Fruit fly (Drosophila melanogaster) whole organism, embryonic: Measurements from ENCODE around the gene eIF3h.

Experiments used
- Ada2b ChIP-seq: fragments of 200-800 bp; sonication (Bioruptor generic); IDR thresholded peaks from 2 replicates; pipeline ENCODE4 v1.3.6; 2022; ENCODE audit warnings: missing biosample characterization, missing genetic modification characterization
- Adf1 ChIP-seq: fragments of 200-800 bp; sonication (Bioruptor generic); IDR thresholded peaks from 2 replicates; pipeline ENCODE4 v1.3.6; 2022; ENCODE audit warnings: missing biosample characterization, missing genetic modification characterization
- Bdp1 ChIP-seq: fragments of 200-800 bp; sonication (Bioruptor generic); optimal IDR thresholded peaks from 3 replicates; lab custom pipeline; 2016; ENCODE audit warnings: missing biosample characterization, missing genetic modification characterization
- CG10431 ChIP-seq: fragments of 200-800 bp; sonication (Bioruptor generic); optimal IDR thresholded peaks from 3 replicates; lab custom pipeline; 2018; ENCODE audit warnings: missing biosample characterization, mild to moderate bottlenecking, missing genetic modification characterization
- CG10565 ChIP-seq: fragments of 200-800 bp; sonication (Bioruptor generic); optimal IDR thresholded peaks from 3 replicates; lab custom pipeline; 2016; ENCODE audit warnings: missing biosample characterization, mild to moderate bottlenecking, missing genetic modification characterization
- CG11085 ChIP-seq: fragments of 200-800 bp; sonication (Bioruptor generic); IDR thresholded peaks from 2 replicates; pipeline ENCODE4 v1.3.6; 2022; ENCODE audit warnings: missing biosample characterization, missing genetic modification characterization
- CG11398 ChIP-seq: fragments of 200-800 bp; sonication (Bioruptor generic); optimal IDR thresholded peaks from 2 replicates; lab custom pipeline; 2016; ENCODE audit warnings: missing biosample characterization, missing genetic modification characterization
- CG11723 ChIP-seq: fragments of 200-800 bp; sonication (Bioruptor generic); optimal IDR thresholded peaks from 2 replicates; lab custom pipeline; 2017; ENCODE audit warnings: missing biosample characterization, mild to moderate bottlenecking, missing genetic modification characterization
- CG12236 ChIP-seq: fragments of 200-800 bp; sonication (Bioruptor generic); optimal IDR thresholded peaks from 2 replicates; lab custom pipeline; 2016; ENCODE audit warnings: missing biosample characterization, missing genetic modification characterization
- CG12391 ChIP-seq: fragments of 200-800 bp; sonication (Bioruptor generic); optimal IDR thresholded peaks from 3 replicates; lab custom pipeline; 2018; ENCODE audit warnings: missing biosample characterization, mild to moderate bottlenecking, missing genetic modification characterization, moderate library complexity
- CG13296 ChIP-seq: fragments of 200-800 bp; sonication (Bioruptor generic); optimal IDR thresholded peaks from 3 replicates; lab custom pipeline; 2018; ENCODE audit warnings: missing biosample characterization, mild to moderate bottlenecking, missing genetic modification characterization
- CG14710 ChIP-seq: fragments of 200-800 bp; sonication (Bioruptor generic); optimal IDR thresholded peaks from 3 replicates; lab custom pipeline; 2019; ENCODE audit warnings: missing biosample characterization, mild to moderate bottlenecking, missing genetic modification characterization, moderate library complexity
- CG2199 ChIP-seq: fragments of 200-800 bp; sonication (Bioruptor generic); IDR thresholded peaks from 3 replicates; pipeline ENCODE4 v1.3.6; 2022; ENCODE audit warnings: missing biosample characterization, missing genetic modification characterization
- CG2202 ChIP-seq: fragments of 200-800 bp; sonication (Bioruptor generic); optimal IDR thresholded peaks from 2 replicates; lab custom pipeline; 2018; ENCODE audit warnings: missing biosample characterization, mild to moderate bottlenecking, missing genetic modification characterization
- CG31224 ChIP-seq: fragments of 200-800 bp; sonication (Bioruptor generic); IDR thresholded peaks from 2 replicates; pipeline ENCODE4 v1.3.6; 2022; ENCODE audit warnings: missing biosample characterization, missing genetic modification characterization
- CG34224 ChIP-seq: fragments of 200-800 bp; sonication (Bioruptor generic); IDR thresholded peaks from 3 replicates; pipeline ENCODE4 v1.3.6; 2022; ENCODE audit warnings: missing biosample characterization, missing genetic modification characterization; ENCODE audit not compliant: partially characterized antibody
- CG4424 ChIP-seq: fragments of 200-800 bp; sonication (Bioruptor generic); optimal IDR thresholded peaks from 3 replicates; lab custom pipeline; 2016; ENCODE audit warnings: missing biosample characterization, missing genetic modification characterization
- CG6272 ChIP-seq: fragments of 200-800 bp; sonication (Bioruptor generic); IDR thresholded peaks from 2 replicates; pipeline ENCODE4 v1.3.6; 2022; ENCODE audit warnings: missing biosample characterization, missing genetic modification characterization
- CG7786 ChIP-seq: fragments of 200-800 bp; sonication (Bioruptor generic); optimal IDR thresholded peaks from 2 replicates; lab custom pipeline; 2016; ENCODE audit warnings: missing biosample characterization, missing genetic modification characterization
- CG8388 ChIP-seq: fragments of 200-800 bp; sonication (Bioruptor generic); optimal IDR thresholded peaks from 2 replicates; lab custom pipeline; 2019; ENCODE audit warnings: missing biosample characterization, mild to moderate bottlenecking, missing genetic modification characterization, moderate library complexity
- CG8765 ChIP-seq: fragments of 200-800 bp; sonication (Bioruptor generic); IDR thresholded peaks from 2 replicates; pipeline ENCODE4 v1.3.6; 2022; ENCODE audit warnings: missing biosample characterization, missing genetic modification characterization
- CG8924 ChIP-seq: fragments of 200-800 bp; optimal IDR thresholded peaks from 3 replicates; lab custom pipeline; 2019; ENCODE audit warnings: missing biosample characterization, mild to moderate bottlenecking, missing genetic modification characterization, moderate library complexity
- CG8944 ChIP-seq: fragments of 200-800 bp; sonication (Bioruptor generic); optimal IDR thresholded peaks from 3 replicates; lab custom pipeline; 2016; ENCODE audit warnings: missing biosample characterization, missing genetic modification characterization
- CrebB ChIP-seq: fragments of 200-800 bp; sonication (Bioruptor generic); optimal IDR thresholded peaks from 3 replicates; lab custom pipeline; 2018; ENCODE audit warnings: missing biosample characterization, mild to moderate bottlenecking, missing genetic modification characterization
- E2f1 ChIP-seq: fragments of 200-800 bp; sonication (Bioruptor generic); IDR thresholded peaks from 2 replicates; pipeline ENCODE4 v1.3.6; 2022; ENCODE audit warnings: missing biosample characterization, missing genetic modification characterization
- E2f2 ChIP-seq: fragments of 200-800 bp; sonication (Bioruptor generic); IDR thresholded peaks from 2 replicates; pipeline ENCODE4 v1.3.6; 2022; ENCODE audit warnings: missing biosample characterization, missing genetic modification characterization
- Max ChIP-seq: fragments of 200-800 bp; sonication (Bioruptor generic); optimal IDR thresholded peaks from 2 replicates; lab custom pipeline; 2016; ENCODE audit warnings: missing biosample characterization, mild to moderate bottlenecking, missing genetic modification characterization
- Nf-YC ChIP-seq: fragments of 200-800 bp; optimal IDR thresholded peaks from 3 replicates; lab custom pipeline; 2019; ENCODE audit warnings: missing biosample characterization, mild to moderate bottlenecking, missing genetic modification characterization, moderate library complexity
- PHDP ChIP-seq: fragments of 200-800 bp; sonication (Bioruptor generic); optimal IDR thresholded peaks from 3 replicates; lab custom pipeline; 2018; ENCODE audit warnings: missing biosample characterization, mild to moderate bottlenecking, missing genetic modification characterization, moderate library complexity
- Ravus ChIP-seq: fragments of 200-800 bp; sonication (Bioruptor generic); IDR thresholded peaks from 2 replicates; pipeline ENCODE4 v1.3.6; 2022; ENCODE audit warnings: missing biosample characterization, missing genetic modification characterization
- Xbp1 ChIP-seq: fragments of 200-800 bp; sonication (Bioruptor generic); optimal IDR thresholded peaks from 3 replicates; lab custom pipeline; 2016; ENCODE audit warnings: missing biosample characterization, mild to moderate bottlenecking, missing genetic modification characterization
- ase ChIP-seq: fragments of 200-800 bp; sonication (Bioruptor generic); IDR thresholded peaks from 3 replicates; pipeline ENCODE4 v1.3.6; 2022; ENCODE audit warnings: missing biosample characterization, missing genetic modification characterization
- bbx ChIP-seq: fragments of 200-800 bp; sonication (Bioruptor generic); IDR thresholded peaks from 2 replicates; pipeline ENCODE4 v1.3.6; 2022; ENCODE audit warnings: missing biosample characterization, missing genetic modification characterization; ENCODE audit not compliant: partially characterized antibody
- dati ChIP-seq: fragments of 200-800 bp; sonication (Bioruptor generic); IDR thresholded peaks from 2 replicates; pipeline ENCODE4 v1.3.6; 2022; ENCODE audit warnings: missing biosample characterization, missing genetic modification characterization
- eve ChIP-seq, 2 experiments: fragments of >200 bp; optimal IDR thresholded peaks; 2 replicates each; lab custom pipeline; 2017; ENCODE audit warnings: missing biosample characterization in 2 of 2, missing genetic modification characterization in 2 of 2
- ewg ChIP-seq: fragments of 200-800 bp; sonication (Bioruptor generic); optimal IDR thresholded peaks from 3 replicates; lab custom pipeline; 2017; ENCODE audit warnings: mild to moderate bottlenecking, missing biosample characterization, missing genetic modification reagents, missing genetic modification characterization
- exex ChIP-seq: fragments of 200-800 bp; sonication (Bioruptor generic); optimal IDR thresholded peaks from 4 replicates; lab custom pipeline; 2018; ENCODE audit warnings: missing biosample characterization, mild to moderate bottlenecking, missing genetic modification characterization, moderate library complexity
- fru ChIP-seq: fragments of >200 bp; optimal IDR thresholded peaks from 2 replicates; lab custom pipeline; 2017
- grn ChIP-seq: fragments of 200-800 bp; sonication (Bioruptor generic); optimal IDR thresholded peaks from 3 replicates; lab custom pipeline; 2017; ENCODE audit warnings: missing biosample characterization, missing genetic modification characterization
- gro ChIP-seq: fragments of 200-800 bp; sonication (Bioruptor generic); optimal IDR thresholded peaks from 2 replicates; lab custom pipeline; 2016; ENCODE audit warnings: missing biosample characterization, missing genetic modification characterization
- her ChIP-seq: fragments of 200-800 bp; sonication (Bioruptor generic); optimal IDR thresholded peaks from 2 replicates; lab custom pipeline; 2016; ENCODE audit warnings: missing biosample characterization, missing genetic modification characterization
- jing ChIP-seq: fragments of 200-800 bp; sonication (Bioruptor generic); optimal IDR thresholded peaks from 2 replicates; lab custom pipeline; 2018; ENCODE audit warnings: missing biosample characterization, mild to moderate bottlenecking, missing genetic modification characterization
- kay ChIP-seq: fragments of 200-800 bp; sonication (Bioruptor generic); optimal IDR thresholded peaks from 2 replicates; lab custom pipeline; 2016; ENCODE audit warnings: missing biosample characterization, missing genetic modification characterization
- klu ChIP-seq: fragments of 200-800 bp; sonication (Bioruptor generic); IDR thresholded peaks from 2 replicates; pipeline ENCODE4 v1.3.6; 2022; ENCODE audit warnings: missing biosample characterization, missing genetic modification characterization
- knrl ChIP-seq: fragments of 200-800 bp; sonication (Bioruptor generic); IDR thresholded peaks from 3 replicates; pipeline ENCODE4 v1.3.6; 2022; ENCODE audit warnings: missing biosample characterization, missing genetic modification characterization; ENCODE audit not compliant: partially characterized antibody
- mld ChIP-seq: fragments of 200-800 bp; sonication (Bioruptor generic); IDR thresholded peaks from 3 replicates; pipeline ENCODE4 v1.3.6; 2022; ENCODE audit warnings: missing biosample characterization, missing genetic modification characterization; ENCODE audit not compliant: partially characterized antibody
- phol ChIP-seq: fragments of 200-800 bp; sonication (Bioruptor generic); optimal IDR thresholded peaks from 3 replicates; lab custom pipeline; 2018; ENCODE audit warnings: missing biosample characterization, mild to moderate bottlenecking, missing genetic modification characterization, moderate library complexity
- sob ChIP-seq: fragments of 200-800 bp; sonication (Bioruptor generic); IDR thresholded peaks from 2 replicates; pipeline ENCODE4 v1.3.6; 2022; ENCODE audit warnings: missing biosample characterization, missing genetic modification characterization
- toy ChIP-seq: fragments of 200-800 bp; sonication (Bioruptor generic); IDR thresholded peaks from 2 replicates; pipeline ENCODE4 v1.3.6; 2022; ENCODE audit warnings: missing biosample characterization, missing genetic modification characterization
- unc-4 ChIP-seq: fragments of 200-800 bp; sonication (Bioruptor generic); IDR thresholded peaks from 2 replicates; pipeline ENCODE4 v1.3.6; 2022; ENCODE audit warnings: missing biosample characterization, missing genetic modification characterization; ENCODE audit not compliant: partially characterized antibody
- zen2 ChIP-seq: fragments of 200-800 bp; sonication (Bioruptor generic); IDR thresholded peaks from 3 replicates; pipeline ENCODE4 v1.3.6; 2022; ENCODE audit warnings: missing biosample characterization, missing genetic modification characterization; ENCODE audit not compliant: partially characterized antibody

Gene eIF3h

dm6 chr2L:5093772-5094350, 41.0 kb upstream of the eIF3h start, which contains the start of gene CG5828 (continued):
- TF ChIP-seq PHDP (tag; lab: Kevin White, UChicago): no peak
- TF ChIP-seq E2f2 (GFP tag; lab: Robert Waterston, UW): peak; percentile 45; the same call in 1 of the 2 replicates
- TF ChIP-seq jing (GFP tag; lab: Kevin White, UChicago): no peak
- TF ChIP-seq Adf1 (GFP tag; lab: Robert Waterston, UW): no peak
- TF ChIP-seq CG11398: no peak
- no peak for TF ChIP-seq CG4424 (GFP tag; lab: Kevin White, UChicago)
- TF ChIP-seq ewg (GFP tag; lab: Kevin White, UChicago): no peak
- peak; percentile 51; the same call in 1 of the 3 replicates for TF ChIP-seq mld (GFP tag; lab: Robert Waterston, UW)
- TF ChIP-seq CG10431 (GFP tag; lab: Kevin White, UChicago): no peak
- TF ChIP-seq CG14710 (tag; lab: Kevin White, UChicago): peak; percentile 61
- TF ChIP-seq CG11085: no peak
- TF ChIP-seq CrebB (tag; lab: Kevin White, UChicago): no peak
- TF ChIP-seq CG13296 (GFP tag; lab: Kevin White, UChicago): no peak
- TF ChIP-seq CG8765 (GFP tag; lab: Robert Waterston, UW): no peak
- peak; percentile 21 for TF ChIP-seq phol
- TF ChIP-seq E2f1 (GFP tag; lab: Robert Waterston, UW): no peak
- no peak for TF ChIP-seq grn (GFP tag; lab: Kevin White, UChicago)
- TF ChIP-seq CG8944 (GFP tag; lab: Kevin White, UChicago): no peak
- no peak for TF ChIP-seq ase (GFP tag; lab: Robert Waterston, UW)
- peak; percentile 71; the same call in 2 of the 3 replicates for TF ChIP-seq knrl (GFP tag; lab: Robert Waterston, UW)
- TF ChIP-seq CG11723: no peak
- TF ChIP-seq Xbp1 (GFP tag; lab: Kevin White, UChicago): no peak
- TF ChIP-seq bbx (GFP tag; lab: Robert Waterston, UW): peak; percentile 64
- no peak for TF ChIP-seq Bdp1 (GFP tag; lab: Kevin White, UChicago)
- TF ChIP-seq CG8388 (GFP tag; lab: Kevin White, UChicago): no peak
- TF ChIP-seq CG2202 (tag; lab: Kevin White, UChicago): no peak
- no peak for TF ChIP-seq CG8924 (tag; lab: Kevin White, UChicago)
- TF ChIP-seq unc-4 (GFP tag; lab: Robert Waterston, UW): peak; percentile 70; the same call in 1 of the 2 replicates
- TF ChIP-seq CG12391: peak; percentile 27
- TF ChIP-seq Nf-YC (tag; lab: Kevin White, UChicago): no peak
- TF ChIP-seq Max (GFP tag; lab: Kevin White, UChicago): no peak
- no peak for TF ChIP-seq her (GFP tag; lab: Kevin White, UChicago)
- TF ChIP-seq exex (tag; lab: Kevin White, UChicago): no peak
- no peak for TF ChIP-seq toy (GFP tag; lab: Robert Waterston, UW)
- no peak for TF ChIP-seq kay
- TF ChIP-seq CG34224 (GFP tag; lab: Robert Waterston, UW): peak; percentile 65
- TF ChIP-seq fru (lab: Kevin White, UChicago): no peak
- no peak for TF ChIP-seq sob (GFP tag; lab: Robert Waterston, UW)
- TF ChIP-seq CG31224 (GFP tag; lab: Robert Waterston, UW): no peak
- TF ChIP-seq CG10565: no peak
- no peak for TF ChIP-seq gro (GFP tag; lab: Kevin White, UChicago)
- TF ChIP-seq dati: no peak
- TF ChIP-seq zen2 (GFP tag; lab: Robert Waterston, UW): peak; percentile 44; the same call in 1 of the 3 replicates
- no peak for TF ChIP-seq CG6272
- no peak for TF ChIP-seq CG2199 (GFP tag; lab: Robert Waterston, UW)
- no peak for TF ChIP-seq CG7786 (GFP tag; lab: Kevin White, UChicago)
- TF ChIP-seq Ravus (GFP tag; lab: Robert Waterston, UW): no peak
- TF ChIP-seq klu (GFP tag; lab: Robert Waterston, UW): no peak
- TF ChIP-seq Ada2b (GFP tag; lab: Robert Waterston, UW): no peak
- no peak for TF ChIP-seq eve (GFP tag; optimal IDR thresholded peaks at IDR 0.05; lab: Kevin White, UChicago)
- TF ChIP-seq CG12236 (GFP tag; lab: Kevin White, UChicago): no peak
